Worm (Caenorhabditis elegans): ENCODE results near the gene clpf-1.
"Not testable (repeated sequence)": the region's sequence is repeated elsewhere in the genome, so short reads cannot be mapped to it uniquely, and the experiment has no call there.

Gene clpf-1

DNA sequence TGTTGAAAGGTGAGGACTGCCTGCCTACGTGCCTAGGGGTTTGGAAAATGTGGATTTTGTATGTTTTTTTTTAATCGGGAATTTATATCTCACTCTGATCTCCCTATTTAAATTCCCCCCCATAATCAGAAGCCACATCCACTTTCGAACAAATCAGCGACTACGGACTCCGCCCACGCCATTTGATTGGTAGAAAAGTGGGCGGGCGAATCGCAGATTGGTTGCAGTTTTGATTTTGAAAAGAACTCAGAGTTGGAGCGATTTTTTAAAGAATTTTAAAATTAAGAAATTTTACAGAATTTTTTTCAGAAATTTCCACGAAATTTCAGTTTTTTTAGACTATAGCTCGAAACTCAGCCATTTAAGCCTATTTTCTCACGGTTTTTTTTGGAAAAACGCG lies 37.5 kb upstream of the clpf-1 start:
- TF ChIP-seq F49E8.2 (tag; optimal IDR thresholded peaks at IDR 0.05; ENCODE audit: insufficient read depth) (no peak), athp-1 (tag; optimal IDR thresholded peaks at IDR 0.05) (no peak), Y56A3A.18 (GFP tag; IDR thresholded peaks at IDR 0.05) (no peak), snpc-4 (GFP tag; optimal IDR thresholded peaks at IDR 0.05) (no peak), snpc-4 (tag; optimal IDR thresholded peaks at IDR 0.05) (no peak), tbp1 (GFP tag; optimal IDR thresholded peaks at IDR 0.05) (no peak)

DNA sequence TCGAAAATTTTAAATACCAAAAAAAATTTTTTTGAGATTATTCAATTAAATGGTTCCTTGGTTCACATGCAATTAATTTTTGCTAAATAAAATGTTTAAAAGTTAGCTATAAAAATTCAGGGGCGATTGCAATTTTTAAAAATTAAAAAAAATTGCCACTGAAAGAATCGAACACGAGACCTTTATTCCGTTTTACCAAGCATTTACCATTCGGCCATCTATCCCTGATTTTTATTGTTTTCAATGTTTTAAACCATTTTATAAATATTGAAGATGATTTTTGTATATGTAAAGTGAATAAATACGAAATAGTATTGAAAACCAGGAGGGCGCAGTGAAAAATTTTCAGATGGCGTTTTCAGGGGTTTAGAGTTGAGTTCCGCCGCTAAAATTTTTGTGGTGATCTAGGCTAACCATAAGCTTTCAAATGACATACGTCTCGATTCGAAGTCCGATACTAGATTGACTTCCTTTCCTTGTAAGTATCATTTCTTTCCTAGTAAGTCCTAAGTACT lies 35.3 kb upstream of the clpf-1 start:
- TF ChIP-seq ztf-25 (GFP tag; IDR thresholded peaks at IDR 0.05) = 0 out of 2 replicates have a peak, but pooled peaks have one; percentile 71
- TF ChIP-seq tbp1 (GFP tag; optimal IDR thresholded peaks at IDR 0.05) = peak; percentile 64
- peak; percentile 86 for TF ChIP-seq hmg-1.2 (GFP tag; IDR thresholded peaks at IDR 0.05)
- not testable (repeated sequence) for TF ChIP-seq rpc-1 (optimal IDR thresholded peaks at IDR 0.05)
- peak; percentile 57 for TF ChIP-seq rpc-1 (tag; optimal IDR thresholded peaks at IDR 0.05)
- TF ChIP-seq lin-26 (GFP tag; IDR thresholded peaks at IDR 0.05) = peak; percentile 61
- peak; percentile 34 for TF ChIP-seq B0261.1 (tag; optimal IDR thresholded peaks at IDR 0.05)

DNA sequence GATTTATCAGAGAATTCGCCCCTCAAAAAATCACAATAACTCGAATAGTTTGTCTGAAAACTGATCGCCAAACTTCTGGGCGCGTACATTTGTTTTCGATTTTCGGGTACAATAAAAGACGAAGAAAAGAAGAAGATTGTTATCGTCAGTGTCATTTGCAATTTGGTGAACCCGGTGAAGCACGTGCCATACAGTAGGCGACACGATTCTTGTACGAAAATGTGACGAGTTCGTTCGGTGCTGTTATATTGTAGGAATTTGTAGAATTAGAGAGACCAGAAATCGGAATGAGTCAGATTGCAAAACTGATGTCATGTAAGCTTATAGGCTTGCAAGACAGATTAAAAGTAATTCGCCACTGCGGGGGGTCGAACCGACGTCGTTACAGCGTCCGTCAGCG lies 29.8 kb upstream of the clpf-1 start:
- TF ChIP-seq F49E8.2 (tag; optimal IDR thresholded peaks at IDR 0.05; ENCODE audit: insufficient read depth) (no peak), nhr-120 (GFP tag; IDR thresholded peaks at IDR 0.05) (no peak), F23B12.7 (tag; optimal IDR thresholded peaks at IDR 0.05; ENCODE audit: insufficient read depth) (no peak), dpff-1 (tag; optimal IDR thresholded peaks at IDR 0.05) (no peak), madf-8 (GFP tag; conservative IDR thresholded peaks at IDR 0.05) (no peak), ZK185.1 (tag; optimal IDR thresholded peaks at IDR 0.05; ENCODE audit: poor library complexity, severe bottlenecking) (no peak), F37B4.10 (GFP tag; IDR thresholded peaks at IDR 0.05) (no peak), xnd-1 (tag; optimal IDR thresholded peaks at IDR 0.05) (no peak), lir-1 (GFP tag; conservative IDR thresholded peaks at IDR 0.05) (no peak), attf-5 (GFP tag; optimal IDR thresholded peaks at IDR 0.05) (no peak), snpc-1.3 (tag; optimal IDR thresholded peaks at IDR 0.05; ENCODE audit: insufficient read depth) (no peak)

DNA sequence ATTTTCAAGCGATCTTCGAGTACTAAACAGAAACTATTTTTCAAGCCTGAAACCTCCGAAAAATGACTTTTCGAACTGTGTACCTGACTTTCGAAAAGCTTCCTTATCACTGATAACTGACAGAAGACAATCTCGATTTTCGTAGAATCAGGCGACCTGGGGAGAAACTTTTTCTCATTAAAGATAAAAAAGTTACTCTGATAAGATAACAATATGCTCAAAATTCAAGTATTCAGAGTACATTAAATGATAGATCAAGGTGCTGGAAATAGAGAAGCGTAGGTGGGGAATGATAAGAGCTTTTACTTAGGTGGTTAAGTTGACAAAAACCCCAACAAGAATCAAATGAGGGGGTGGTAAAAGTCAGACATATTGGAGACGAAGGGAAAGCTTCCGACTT lies 27.5 kb upstream of the clpf-1 start, which contains the start of gene prk-2:
TSS of gene prk-2 (minus strand) at position 156 of the 400 bp plus-strand sequence.
- TF ChIP-seq snpc-3.4 (tag; optimal IDR thresholded peaks at IDR 0.05) = no peak
- peak; percentile 90 for TF ChIP-seq nhr-80 (tag; optimal IDR thresholded peaks at IDR 0.05)
- no peak for TF ChIP-seq gei-17 (GFP tag; optimal IDR thresholded peaks at IDR 0.05)
- peak; percentile 13 for TF ChIP-seq atf-7 (tag; optimal IDR thresholded peaks at IDR 0.05)

DNA sequence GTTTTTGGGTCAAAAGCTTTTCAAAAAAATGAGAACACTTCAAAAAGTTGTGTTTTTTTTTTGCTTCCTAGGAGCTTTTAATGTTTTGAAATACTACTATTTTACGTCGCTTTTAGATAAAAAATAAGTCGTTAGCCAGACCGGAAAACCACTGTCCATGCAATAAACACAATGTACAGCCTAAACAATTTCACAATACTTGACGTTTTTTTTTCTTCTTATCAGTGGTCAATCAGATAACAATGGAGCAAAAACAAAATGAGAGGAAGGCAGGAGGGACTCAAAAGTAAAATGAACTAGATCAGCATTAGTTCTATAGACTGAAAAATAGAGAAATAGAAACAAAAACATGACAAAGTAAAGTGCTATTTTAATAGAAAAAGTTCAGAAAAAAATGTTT lies 26.8 kb upstream of the clpf-1 start:
- TF ChIP-seq ceh-58 (GFP tag; IDR thresholded peaks at IDR 0.05) = no peak
- TF ChIP-seq cebp-1 (GFP tag; IDR thresholded peaks at IDR 0.05) = no peak; the same call in 1 of the 2 replicates
- TF ChIP-seq cebp-1 (tag; optimal IDR thresholded peaks at IDR 0.05) = peak; percentile 58

DNA sequence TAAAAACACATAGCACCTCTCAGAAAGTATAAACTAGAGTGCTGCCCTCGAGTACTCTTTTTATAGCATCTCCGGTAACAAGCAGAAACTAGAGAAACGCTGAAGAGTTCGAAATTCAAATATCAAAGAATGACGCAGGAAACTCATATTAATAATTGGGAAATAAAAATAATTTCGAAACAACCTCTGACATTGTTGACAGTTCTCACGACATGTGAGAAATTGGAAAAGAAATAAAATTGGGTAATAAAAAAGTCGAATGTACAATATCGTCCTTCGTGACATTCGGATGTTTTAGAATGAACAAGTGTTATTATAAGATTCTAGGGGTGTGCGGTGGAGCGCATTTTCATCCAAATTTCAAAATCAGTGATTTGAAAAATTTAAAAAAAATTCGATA lies 25.3 kb upstream of the clpf-1 start:
- TF ChIP-seq F33H1.4 (GFP tag; IDR thresholded peaks at IDR 0.05) = no peak
- no peak for TF ChIP-seq nhr-179 (tag; optimal IDR thresholded peaks at IDR 0.05)
- TF ChIP-seq unc-62 (GFP tag; optimal IDR thresholded peaks at IDR 0.05) = peak; percentile 55
- no peak for TF ChIP-seq bed-2 (GFP tag; IDR thresholded peaks at IDR 0.05)
- no peak for TF ChIP-seq cebp-1 (GFP tag; IDR thresholded peaks at IDR 0.05)
- peak; percentile 20 for TF ChIP-seq cebp-1 (tag; optimal IDR thresholded peaks at IDR 0.05)
- no peak for TF ChIP-seq mxl-1 (tag; optimal IDR thresholded peaks at IDR 0.05)
- TF ChIP-seq B0261.1 (tag; optimal IDR thresholded peaks at IDR 0.05) = no peak
- TF ChIP-seq F57A8.1 (GFP tag; optimal IDR thresholded peaks at IDR 0.05) = no peak
- TF ChIP-seq snpc-3.4 (tag; optimal IDR thresholded peaks at IDR 0.05) = no peak
- TF ChIP-seq nfyb-1 (GFP tag; IDR thresholded peaks at IDR 0.05) = no peak
- no peak for TF ChIP-seq ceh-58 (GFP tag; IDR thresholded peaks at IDR 0.05)
- peak; percentile 23 for TF ChIP-seq nhr-80 (tag; optimal IDR thresholded peaks at IDR 0.05)
- no peak for TF ChIP-seq tlf-1 (GFP tag; optimal IDR thresholded peaks at IDR 0.05)

All from whole organism, young adult.